Worm (Caenorhabditis elegans) whole organism, midembryonic: ENCODE measurements around the gene usp-50.

ENCODE experiments used
- T22C8.4 ChIP-seq: fragments of 200-800 bp; sonication (Bioruptor generic); IDR thresholded peaks from 2 replicates; pipeline ENCODE4 v1.3.6; 2022; ENCODE audit warnings: missing genetic modification characterization, missing compliant biosample characterization
- cog-1 ChIP-seq: sonication (generic microtip); optimal IDR thresholded peaks from 2 replicates; lab custom pipeline; 2016; ENCODE audit warnings: missing genetic modification characterization, missing compliant biosample characterization
- flt-1 ChIP-seq: fragments of 200-800 bp; sonication (Bioruptor generic); IDR thresholded peaks from 2 replicates; pipeline ENCODE4 v1.3.6; 2022; ENCODE audit warnings: missing genetic modification characterization, missing compliant biosample characterization
- klf-2 ChIP-seq: fragments of 200-800 bp; sonication (Bioruptor generic); conservative IDR thresholded peaks from 2 replicates; pipeline ENCODE4 v1.3.6; 2022; ENCODE audit warnings: missing genetic modification reagents, missing genetic modification characterization, missing compliant biosample characterization
- med-1 ChIP-seq: sonication (generic microtip); optimal IDR thresholded peaks from 2 replicates; lab custom pipeline; 2017; ENCODE audit warnings: missing genetic modification characterization, mild to moderate bottlenecking, missing compliant biosample characterization, antibody characterized with exemption, missing genetic modification reagents; ENCODE audit not compliant: insufficient read depth
- ref-1 ChIP-seq: fragments of 200-800 bp; sonication (Bioruptor generic); conservative IDR thresholded peaks from 2 replicates; pipeline ENCODE4 v1.3.6; 2022; ENCODE audit warnings: missing genetic modification reagents, missing genetic modification characterization, missing compliant biosample characterization
- tab-1 ChIP-seq: fragments of 200-800 bp; sonication (Bioruptor generic); IDR thresholded peaks from 2 replicates; pipeline ENCODE4 v1.3.6; 2022; ENCODE audit warnings: missing genetic modification characterization, missing compliant biosample characterization
- ztf-23 ChIP-seq: fragments of 200-800 bp; sonication (Bioruptor generic); IDR thresholded peaks from 2 replicates; pipeline ENCODE4 v1.3.6; 2022; ENCODE audit warnings: missing genetic modification reagents, missing genetic modification characterization, missing compliant biosample characterization
- ztf-29 ChIP-seq: fragments of 200-800 bp; sonication (Bioruptor generic); IDR thresholded peaks from 2 replicates; pipeline ENCODE4 v1.3.6; 2022; ENCODE audit warnings: missing genetic modification reagents, missing genetic modification characterization, missing compliant biosample characterization

The usp-50 gene

DNA sequence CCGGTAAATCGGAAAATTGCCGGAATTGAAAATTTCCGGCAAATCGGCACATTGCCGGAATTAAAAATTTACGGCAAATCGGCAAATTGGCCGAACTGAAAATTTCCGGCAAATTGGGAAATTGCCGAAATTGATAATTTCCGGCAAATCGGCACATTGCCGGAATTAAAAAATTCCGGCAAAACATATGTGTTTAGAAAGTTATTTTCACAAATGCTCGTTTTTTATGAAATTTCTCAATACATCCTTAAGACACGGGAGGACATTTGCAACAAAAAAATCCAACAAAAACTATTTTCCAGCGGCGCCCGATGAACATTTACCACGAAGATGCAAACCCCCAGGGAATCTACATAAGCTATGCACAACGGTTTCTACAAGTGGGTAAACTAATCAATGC is 6.0 kb upstream of the usp-50 start, which contains the start of gene C06H5.8:
C06H5.8 (plus strand) TSS at position 301 of the 400 bp plus-strand sequence.
- TF ChIP-seq ztf-29 (GFP tag; lab: Robert Waterston, UW): no peak
- no peak for TF ChIP-seq med-1 (GFP tag; lab: Kevin White, UChicago)
- TF ChIP-seq T22C8.4 (GFP tag; lab: Robert Waterston, UW): no peak
- TF ChIP-seq ref-1: no peak
- no peak for TF ChIP-seq klf-2 (GFP tag; lab: Robert Waterston, UW)
- TF ChIP-seq cog-1 (tag; lab: Kevin White, UChicago): no peak
- TF ChIP-seq tab-1 (GFP tag; lab: Robert Waterston, UW): no peak

ce11 chrV:17921423-17921822 is 3.3 kb upstream of the usp-50 start, which contains the start of gene E01B7.2:
Gene E01B7.2 (plus strand): TSS chrV:17921772.
- TF ChIP-seq flt-1 (GFP tag; lab: Robert Waterston, UW) (no peak), cog-1 (tag; lab: Kevin White, UChicago) (no peak), ztf-23 (GFP tag; lab: Robert Waterston, UW) (no peak), med-1 (GFP tag; lab: Kevin White, UChicago) (no peak), klf-2 (GFP tag; lab: Robert Waterston, UW) (no peak), T22C8.4 (GFP tag; lab: Robert Waterston, UW) (no peak), ref-1 (no peak), ztf-29 (GFP tag; lab: Robert Waterston, UW) (no peak), tab-1 (GFP tag; lab: Robert Waterston, UW) (no peak)

- TF ChIP-seq cog-1 (tag; lab: Kevin White, UChicago): no peak
- TF ChIP-seq ztf-29 (GFP tag; lab: Robert Waterston, UW): no peak
- TF ChIP-seq ztf-23 (GFP tag; lab: Robert Waterston, UW): no peak
- TF ChIP-seq T22C8.4 (GFP tag; lab: Robert Waterston, UW): no peak
- no peak for TF ChIP-seq med-1 (GFP tag; lab: Kevin White, UChicago)
- TF ChIP-seq flt-1 (GFP tag; lab: Robert Waterston, UW): no peak
- TF ChIP-seq tab-1 (GFP tag; lab: Robert Waterston, UW): no peak
- TF ChIP-seq klf-2 (GFP tag; lab: Robert Waterston, UW): no peak
- no peak for TF ChIP-seq ref-1
These were observed 3.4 kb downstream of the usp-50 start for ce11 chrV:17928128-17928527.

DNA sequence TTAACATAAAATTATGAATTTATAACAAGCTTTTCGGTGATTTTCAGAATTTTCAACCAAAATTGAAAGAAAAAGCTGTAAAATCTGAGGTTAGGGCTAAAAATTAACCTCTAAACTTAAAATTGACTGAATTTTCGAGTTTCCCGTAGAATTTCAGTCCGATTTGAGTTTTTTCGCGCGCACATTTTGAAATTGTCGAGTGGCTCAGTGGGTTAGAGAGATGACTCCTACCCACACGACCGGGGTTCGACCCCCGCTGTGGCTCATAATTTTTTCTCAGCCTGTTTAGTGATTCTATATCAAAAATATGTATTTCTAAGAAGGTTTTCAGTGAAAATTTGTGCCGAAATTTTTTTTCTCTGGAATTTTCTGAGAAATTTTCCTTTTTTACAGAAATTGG is 7.1 kb downstream of the usp-50 start:
- TF ChIP-seq med-1 (GFP tag; lab: Kevin White, UChicago): no peak
- TF ChIP-seq ref-1: no peak
- no peak for TF ChIP-seq flt-1 (GFP tag; lab: Robert Waterston, UW)
- no peak for TF ChIP-seq klf-2 (GFP tag; lab: Robert Waterston, UW)
- TF ChIP-seq cog-1 (tag; lab: Kevin White, UChicago): no peak
- TF ChIP-seq ztf-29 (GFP tag; lab: Robert Waterston, UW): no peak
- no peak for TF ChIP-seq tab-1 (GFP tag; lab: Robert Waterston, UW)
- no peak for TF ChIP-seq T22C8.4 (GFP tag; lab: Robert Waterston, UW)
- no peak for TF ChIP-seq ztf-23 (GFP tag; lab: Robert Waterston, UW)

DNA sequence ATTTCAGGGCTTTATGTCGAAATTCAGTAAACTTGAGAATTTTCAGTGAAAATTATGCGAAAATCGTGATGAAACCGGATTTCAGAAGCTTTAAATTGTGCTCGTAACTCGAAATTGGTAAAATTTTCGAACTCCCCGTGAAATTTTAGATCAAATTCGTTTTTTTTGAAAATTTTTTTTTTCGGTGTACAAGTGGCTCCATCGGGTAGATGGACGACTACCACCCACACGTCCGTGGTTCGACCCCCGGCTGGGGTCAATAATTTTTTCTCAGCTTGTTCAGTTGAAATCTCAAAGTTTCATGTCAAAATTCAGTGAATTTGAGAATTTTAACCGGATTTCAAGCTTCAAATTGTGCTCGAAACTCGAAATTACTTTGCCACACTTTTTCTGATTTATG is 11.1 kb downstream of the usp-50 start:
- TF ChIP-seq klf-2 (GFP tag; lab: Robert Waterston, UW): no peak
- TF ChIP-seq T22C8.4 (GFP tag; lab: Robert Waterston, UW): no peak
- TF ChIP-seq ref-1: no peak
- TF ChIP-seq ztf-23 (GFP tag; lab: Robert Waterston, UW): no peak
- no peak for TF ChIP-seq cog-1 (tag; lab: Kevin White, UChicago)
- TF ChIP-seq tab-1 (GFP tag; lab: Robert Waterston, UW): no peak
- no peak for TF ChIP-seq ztf-29 (GFP tag; lab: Robert Waterston, UW)

ce11 chrV:17938978-17939377 is 14.3 kb downstream of the usp-50 start:
- TF ChIP-seq T22C8.4 (GFP tag; lab: Robert Waterston, UW) (no peak), med-1 (GFP tag; lab: Kevin White, UChicago) (no peak), tab-1 (GFP tag; lab: Robert Waterston, UW) (no peak), ztf-29 (GFP tag; lab: Robert Waterston, UW) (no peak), ref-1 (no peak), cog-1 (tag; lab: Kevin White, UChicago) (no peak), flt-1 (GFP tag; lab: Robert Waterston, UW) (no peak), klf-2 (GFP tag; lab: Robert Waterston, UW) (no peak), ztf-23 (GFP tag; lab: Robert Waterston, UW) (no peak)

- TF ChIP-seq ztf-23 (GFP tag; lab: Robert Waterston, UW): 0 out of 2 replicates have a peak, but pooled peaks have one; percentile 48
- 0 out of 2 replicates have a peak, but pooled peaks have one; percentile 27 for TF ChIP-seq flt-1 (GFP tag; lab: Robert Waterston, UW)
- TF ChIP-seq tab-1 (GFP tag; lab: Robert Waterston, UW): no peak
These were observed 19.3 kb downstream of the usp-50 start for ce11 chrV:17943877-17944472.

- TF ChIP-seq flt-1 (GFP tag; lab: Robert Waterston, UW) (0 out of 2 replicates have a peak, but pooled peaks have one; percentile 30), ztf-23 (GFP tag; lab: Robert Waterston, UW) (no peak)
These were observed 20.2 kb downstream of the usp-50 start for ce11 chrV:17944849-17945452.

- TF ChIP-seq flt-1 (GFP tag; lab: Robert Waterston, UW) (no peak), tab-1 (GFP tag; lab: Robert Waterston, UW) (no peak), ztf-29 (GFP tag; lab: Robert Waterston, UW) (no peak), cog-1 (tag; lab: Kevin White, UChicago) (no peak), klf-2 (GFP tag; lab: Robert Waterston, UW) (no peak), T22C8.4 (GFP tag; lab: Robert Waterston, UW) (no peak), ztf-23 (GFP tag; lab: Robert Waterston, UW) (no peak), ref-1 (no peak), med-1 (GFP tag; lab: Kevin White, UChicago) (no peak)
These were observed 20.7 kb downstream of the usp-50 start for ce11 chrV:17945460-17945859.
